Worm (Caenorhabditis elegans): ENCODE data around the gene sax-1.

sax-1 gene

ce11 chrX:3625599-3625998 lies 24.4 kb downstream of the sax-1 start:
- TF ChIP-seq mml-1 (tag; optimal IDR thresholded peaks at IDR 0.05) (no peak), lin-15B (tag; optimal IDR thresholded peaks at IDR 0.05) (no peak)

ce11 chrX:3623162-3623561 lies 26.8 kb downstream of the sax-1 start, which contains the start of gene C18B2.2:
C18B2.2 (plus strand) TSS chrX:3623462.
- TF ChIP-seq tbx-2 (tag; optimal IDR thresholded peaks at IDR 0.05) (no peak), fos-1 (tag; optimal IDR thresholded peaks at IDR 0.05) (no peak), nhr-25 (tag; optimal IDR thresholded peaks at IDR 0.05) (no peak), unc-39 (tag; optimal IDR thresholded peaks at IDR 0.05) (no peak)

ce11 chrX:3618842-3619241 lies 31.1 kb downstream of the sax-1 start:
- TF ChIP-seq unc-39 (tag; optimal IDR thresholded peaks at IDR 0.05) (no peak), ama-1 (optimal IDR thresholded peaks at IDR 0.05) (no peak), ceh-9 (tag; optimal IDR thresholded peaks at IDR 0.05) (no peak), mdl-1 (tag; optimal IDR thresholded peaks at IDR 0.05) (no peak), aly-2 (tag; optimal IDR thresholded peaks at IDR 0.05) (no peak), nhr-77 (tag; optimal IDR thresholded peaks at IDR 0.05) (no peak), nhr-12 (tag; optimal IDR thresholded peaks at IDR 0.05) (no peak), fkh-10 (GFP tag; optimal IDR thresholded peaks at IDR 0.05) (no peak), nhr-28 (tag; optimal IDR thresholded peaks at IDR 0.05) (no peak)

ce11 chrX:3617218-3617617 lies 32.7 kb downstream of the sax-1 start, which contains the start of gene del-9:
del-9 (minus strand) TSS chrX:3617318.
- TF ChIP-seq jun-1 (tag; optimal IDR thresholded peaks at IDR 0.05), result no peak
- TF ChIP-seq ceh-9 (tag; optimal IDR thresholded peaks at IDR 0.05), result no peak
- TF ChIP-seq ceh-16 (tag; optimal IDR thresholded peaks at IDR 0.05), result no peak
- TF ChIP-seq nhr-25 (tag; optimal IDR thresholded peaks at IDR 0.05), result no peak
- no peak for TF ChIP-seq fos-1 (tag; optimal IDR thresholded peaks at IDR 0.05)
- TF ChIP-seq nhr-43 (tag; optimal IDR thresholded peaks at IDR 0.05; ENCODE audit: poor library complexity, severe bottlenecking), result no peak

ce11 chrX:3613665-3614064 lies 36.3 kb downstream of the sax-1 start:
- no peak for TF ChIP-seq sea-2 (GFP tag; optimal IDR thresholded peaks at IDR 0.05)
- peak; percentile 76 for TF ChIP-seq pqm-1 (tag; optimal IDR thresholded peaks at IDR 0.05)
- peak; percentile 91 for TF ChIP-seq elt-2 (tag; optimal IDR thresholded peaks at IDR 0.05)
- TF ChIP-seq skn-1 (tag; optimal IDR thresholded peaks at IDR 0.05), result peak; percentile 28

ce11 chrX:3611740-3612139 lies 38.2 kb downstream of the sax-1 start:
- TF ChIP-seq nhr-12 (tag; optimal IDR thresholded peaks at IDR 0.05), result no peak
- no peak for TF ChIP-seq jun-1 (tag; optimal IDR thresholded peaks at IDR 0.05)
- no peak for TF ChIP-seq ceh-9 (tag; optimal IDR thresholded peaks at IDR 0.05)
- no peak for TF ChIP-seq hmg-11 (tag; optimal IDR thresholded peaks at IDR 0.05)
- no peak for TF ChIP-seq tbx-2 (tag; optimal IDR thresholded peaks at IDR 0.05)
- no peak for TF ChIP-seq ceh-28 (tag; optimal IDR thresholded peaks at IDR 0.05)
- TF ChIP-seq egl-27 (tag; optimal IDR thresholded peaks at IDR 0.05), result no peak

ce11 chrX:3611042-3611623 lies 38.8 kb downstream of the sax-1 start, which contains the start of gene C18B2.5:
C18B2.5 (minus strand) TSS chrX:3611092.
- TF ChIP-seq hmg-11 (tag; optimal IDR thresholded peaks at IDR 0.05), result no peak
- no peak for TF ChIP-seq unc-62 (GFP tag; optimal IDR thresholded peaks at IDR 0.05)
- no peak for TF ChIP-seq lsy-12 (tag; optimal IDR thresholded peaks at IDR 0.05)
- TF ChIP-seq ZK546.5 (tag; optimal IDR thresholded peaks at IDR 0.05), result no peak
- TF ChIP-seq pha-4 (tag; optimal IDR thresholded peaks at IDR 0.05), result peak; percentile 34
- peak; percentile 84 for TF ChIP-seq elt-2 (tag; optimal IDR thresholded peaks at IDR 0.05)
- no peak for TF ChIP-seq nhr-11 (tag; optimal IDR thresholded peaks at IDR 0.05)
- TF ChIP-seq nfya-1 (tag; optimal IDR thresholded peaks at IDR 0.05; ENCODE audit: insufficient read depth), result peak; percentile 9
- no peak for TF ChIP-seq R02D3.7 (tag; optimal IDR thresholded peaks at IDR 0.05)
- TF ChIP-seq pqm-1 (tag; optimal IDR thresholded peaks at IDR 0.05), result peak; percentile 77
- TF ChIP-seq ceh-9 (tag; optimal IDR thresholded peaks at IDR 0.05), result no peak

Measured in whole organism, L3 larva.